Fruit fly (Drosophila melanogaster) whole organism, embryonic: ENCODE results near the gene loqs.
A peak's percentile ranks its signal among the peaks of the same experiment; 100 is the strongest.

ENCODE experiments used
- Atf6 ChIP-seq: fragments of 200-800 bp; sonication (Bioruptor generic); IDR thresholded peaks from 2 replicates; pipeline ENCODE4 v1.3.6; 2022; ENCODE audit warnings: missing biosample characterization, missing genetic modification characterization
- BEAF-32 ChIP-seq: fragments of 200-800 bp; sonication (Bioruptor generic); optimal IDR thresholded peaks from 3 replicates; lab custom pipeline; 2017; ENCODE audit warnings: missing biosample characterization, missing genetic modification characterization, mild to moderate bottlenecking, moderate library complexity, missing genetic modification reagents
- Bgb ChIP-seq: fragments of 200-800 bp; sonication (Bioruptor generic); IDR thresholded peaks from 2 replicates; pipeline ENCODE4 v1.3.6; 2022; ENCODE audit warnings: missing biosample characterization, missing genetic modification characterization; ENCODE audit not compliant: partially characterized antibody
- CG11504 ChIP-seq: fragments of 200-800 bp; sonication (Bioruptor generic); optimal IDR thresholded peaks from 3 replicates; lab custom pipeline; 2019; ENCODE audit warnings: missing biosample characterization, mild to moderate bottlenecking, missing genetic modification characterization, moderate library complexity
- CG12744 ChIP-seq: fragments of 200-800 bp; sonication (Bioruptor generic); optimal IDR thresholded peaks from 2 replicates; lab custom pipeline; 2016; ENCODE audit warnings: missing biosample characterization, missing genetic modification characterization
- CG12769 ChIP-seq: fragments of 200-800 bp; sonication (Bioruptor generic); optimal IDR thresholded peaks from 2 replicates; lab custom pipeline; 2019; ENCODE audit warnings: missing biosample characterization, mild to moderate bottlenecking, missing genetic modification characterization, moderate library complexity
- CG13894 ChIP-seq: fragments of 200-800 bp; sonication (Bioruptor generic); optimal IDR thresholded peaks from 3 replicates; lab custom pipeline; 2018; ENCODE audit warnings: missing biosample characterization, mild to moderate bottlenecking, missing genetic modification characterization, moderate library complexity
- CG15514 ChIP-seq: fragments of 200-800 bp; sonication (Bioruptor generic); optimal IDR thresholded peaks from 3 replicates; lab custom pipeline; 2017; ENCODE audit warnings: missing biosample characterization, missing genetic modification characterization, mild to moderate bottlenecking, moderate library complexity, missing genetic modification reagents
- CG15696 ChIP-seq: fragments of 200-800 bp; sonication (Bioruptor generic); optimal IDR thresholded peaks from 2 replicates; lab custom pipeline; 2019; ENCODE audit warnings: missing biosample characterization, mild to moderate bottlenecking, missing genetic modification characterization, moderate library complexity
- CG1602 ChIP-seq: fragments of 200-800 bp; sonication (Bioruptor generic); optimal IDR thresholded peaks from 3 replicates; lab custom pipeline; 2016; ENCODE audit warnings: missing biosample characterization, missing genetic modification characterization
- CG17361 ChIP-seq: fragments of 200-800 bp; sonication (Bioruptor generic); IDR thresholded peaks from 3 replicates; pipeline ENCODE4 v1.3.6; 2022; ENCODE audit warnings: missing biosample characterization, missing genetic modification characterization
- CG2712 ChIP-seq: fragments of 200-800 bp; optimal IDR thresholded peaks from 3 replicates; lab custom pipeline; 2019; ENCODE audit warnings: missing biosample characterization, mild to moderate bottlenecking, missing genetic modification characterization, moderate library complexity
- CG3065 ChIP-seq: fragments of 200-800 bp; sonication (Bioruptor generic); optimal IDR thresholded peaks from 2 replicates; lab custom pipeline; 2016; ENCODE audit warnings: missing biosample characterization, missing genetic modification characterization
- CG4360 ChIP-seq: fragments of 200-800 bp; sonication (Bioruptor generic); IDR thresholded peaks from 2 replicates; pipeline ENCODE4 v1.3.6; 2022; ENCODE audit warnings: missing biosample characterization, missing genetic modification characterization
- CG4730 ChIP-seq: fragments of 200-800 bp; sonication (Bioruptor generic); IDR thresholded peaks from 2 replicates; pipeline ENCODE4 v1.3.6; 2022; ENCODE audit warnings: missing biosample characterization, missing genetic modification characterization
- CG7987 ChIP-seq: fragments of 200-800 bp; sonication (Bioruptor generic); optimal IDR thresholded peaks from 2 replicates; lab custom pipeline; 2018; ENCODE audit warnings: missing biosample characterization, mild to moderate bottlenecking, missing genetic modification characterization, moderate library complexity
- CG9609 ChIP-seq: fragments of 200-800 bp; sonication (Bioruptor generic); optimal IDR thresholded peaks from 3 replicates; lab custom pipeline; 2016; ENCODE audit warnings: missing biosample characterization, missing genetic modification characterization
- Chrac-16 ChIP-seq: fragments of 200-800 bp; sonication (Bioruptor generic); optimal IDR thresholded peaks from 3 replicates; lab custom pipeline; 2016; ENCODE audit warnings: missing biosample characterization, missing genetic modification characterization
- Doc2 ChIP-seq: fragments of 200-800 bp; sonication (Bioruptor generic); IDR thresholded peaks from 2 replicates; pipeline ENCODE4 v1.3.6; 2022; ENCODE audit warnings: missing biosample characterization, missing genetic modification characterization
- Lim3 ChIP-seq: fragments of 200-800 bp; sonication (Bioruptor generic); IDR thresholded peaks from 2 replicates; pipeline ENCODE4 v1.3.6; 2022; ENCODE audit warnings: missing biosample characterization, missing genetic modification characterization
- Lpt ChIP-seq: fragments of >200 bp; optimal IDR thresholded peaks from 2 replicates; lab custom pipeline; 2018; ENCODE audit warnings: missing biosample characterization, missing genetic modification characterization
- MTF-1 ChIP-seq: fragments of 200-800 bp; sonication (Bioruptor generic); optimal IDR thresholded peaks from 2 replicates; lab custom pipeline; 2018; ENCODE audit warnings: missing biosample characterization, mild to moderate bottlenecking, missing genetic modification characterization, borderline replicate concordance
- Myb ChIP-seq: fragments of 200-800 bp; sonication (Bioruptor generic); optimal IDR thresholded peaks from 2 replicates; lab custom pipeline; 2016; ENCODE audit warnings: missing biosample characterization, missing genetic modification characterization
- NC2β ChIP-seq: fragments of 200-800 bp; sonication (Bioruptor generic); optimal IDR thresholded peaks from 2 replicates; lab custom pipeline; 2016; ENCODE audit warnings: missing biosample characterization, missing genetic modification characterization
- NFAT ChIP-seq: fragments of 200-800 bp; sonication (Bioruptor generic); IDR thresholded peaks from 2 replicates; pipeline ENCODE4 v1.3.6; 2022; ENCODE audit warnings: missing biosample characterization, missing genetic modification characterization
- Oaz ChIP-seq: fragments of 200-800 bp; sonication (Bioruptor generic); IDR thresholded peaks from 2 replicates; pipeline ENCODE4 v1.3.6; 2022; ENCODE audit warnings: missing biosample characterization, missing genetic modification characterization
- Oli ChIP-seq: fragments of 200-800 bp; sonication (Bioruptor generic); optimal IDR thresholded peaks from 2 replicates; lab custom pipeline; 2018; ENCODE audit warnings: missing biosample characterization, mild to moderate bottlenecking, missing genetic modification characterization, moderate library complexity
- Optix ChIP-seq: fragments of 200-800 bp; sonication (Bioruptor generic); IDR thresholded peaks from 3 replicates; pipeline ENCODE4 v1.3.6; 2022; ENCODE audit warnings: missing biosample characterization, missing genetic modification characterization
- TFAM ChIP-seq: fragments of 200-800 bp; sonication (Bioruptor generic); optimal IDR thresholded peaks from 2 replicates; lab custom pipeline; 2017; ENCODE audit warnings: missing biosample characterization, missing genetic modification characterization, inconsistent platforms
- ase ChIP-seq: fragments of 200-800 bp; sonication (Bioruptor generic); IDR thresholded peaks from 3 replicates; pipeline ENCODE4 v1.3.6; 2022; ENCODE audit warnings: missing biosample characterization, missing genetic modification characterization
- bowl ChIP-seq: fragments of 200-800 bp; sonication (Bioruptor generic); IDR thresholded peaks from 2 replicates; pipeline ENCODE4 v1.3.6; 2022; ENCODE audit warnings: missing biosample characterization, missing genetic modification characterization
- bsh ChIP-seq, 2 experiments: fragments of 200-800 bp; sonication (Bioruptor generic); optimal IDR thresholded peaks; 2 replicates each; lab custom pipeline; 2017 to 2018; ENCODE audit warnings: mild to moderate bottlenecking in 2 of 2, missing biosample characterization in 2 of 2, missing genetic modification characterization in 2 of 2, moderate library complexity in 1 of 2
- cad ChIP-seq: fragments of >200 bp; optimal IDR thresholded peaks from 2 replicates; lab custom pipeline; 2017; ENCODE audit warnings: missing biosample characterization, missing genetic modification characterization
- cg ChIP-seq: fragments of 200-800 bp; sonication (Bioruptor generic); optimal IDR thresholded peaks from 3 replicates; lab custom pipeline; 2019; ENCODE audit warnings: missing biosample characterization, mild to moderate bottlenecking, missing genetic modification characterization, moderate library complexity
- danr ChIP-seq: fragments of 200-800 bp; sonication (Bioruptor generic); IDR thresholded peaks from 2 replicates; pipeline ENCODE4 v1.3.6; 2022; ENCODE audit warnings: missing biosample characterization, missing genetic modification characterization
- dmrt99B ChIP-seq: fragments of 200-800 bp; sonication (Bioruptor generic); optimal IDR thresholded peaks from 2 replicates; lab custom pipeline; 2018; ENCODE audit warnings: missing biosample characterization, mild to moderate bottlenecking, missing genetic modification characterization, moderate library complexity
- fd102C ChIP-seq: fragments of 200-800 bp; sonication (Bioruptor generic); optimal IDR thresholded peaks from 2 replicates; lab custom pipeline; 2018; ENCODE audit warnings: missing biosample characterization, mild to moderate bottlenecking, missing genetic modification characterization, moderate library complexity
- fd96Cb ChIP-seq: fragments of 200-800 bp; sonication (Bioruptor generic); optimal IDR thresholded peaks from 2 replicates; lab custom pipeline; 2018; ENCODE audit warnings: missing biosample characterization, mild to moderate bottlenecking, missing genetic modification characterization, moderate library complexity
- gsb ChIP-seq: fragments of 200-800 bp; sonication (Bioruptor generic); IDR thresholded peaks from 2 replicates; pipeline ENCODE4 v1.3.6; 2022; ENCODE audit warnings: missing biosample characterization, missing genetic modification characterization
- gsb-n ChIP-seq: fragments of 200-800 bp; sonication (Bioruptor generic); optimal IDR thresholded peaks from 3 replicates; lab custom pipeline; 2018; ENCODE audit warnings: missing biosample characterization, mild to moderate bottlenecking, missing genetic modification characterization
- jumu ChIP-seq: fragments of 200-800 bp; sonication (Bioruptor generic); optimal IDR thresholded peaks from 3 replicates; lab custom pipeline; 2016; ENCODE audit warnings: missing biosample characterization, missing genetic modification characterization
- lov ChIP-seq, 2 experiments: fragments of 200-800 bp in 1 of 2; fragments of >200 bp in 1 of 2; sonication (Bioruptor generic) in 1 of 2; IDR thresholded peaks in 1 of 2; optimal IDR thresholded peaks in 1 of 2; 2 replicates in 1 of 2; 3 replicates in 1 of 2; pipeline versions ENCODE4 v1.3.6 to Lab custom; 2017 to 2022; ENCODE audit warnings: missing biosample characterization in 1 of 2, missing genetic modification characterization in 1 of 2
- pho ChIP-seq: fragments of 200-800 bp; sonication (Bioruptor generic); optimal IDR thresholded peaks from 2 replicates; lab custom pipeline; 2016; ENCODE audit warnings: missing biosample characterization, missing genetic modification characterization
- pita ChIP-seq: fragments of 200-800 bp; sonication (Bioruptor generic); optimal IDR thresholded peaks from 2 replicates; lab custom pipeline; 2017; ENCODE audit warnings: missing biosample characterization, mild to moderate bottlenecking, missing genetic modification characterization
- ro ChIP-seq: fragments of 200-800 bp; sonication (Bioruptor generic); IDR thresholded peaks from 2 replicates; pipeline ENCODE4 v1.3.6; 2022; ENCODE audit warnings: missing biosample characterization, missing genetic modification characterization
- salm ChIP-seq: fragments of 200-800 bp; sonication (Bioruptor generic); optimal IDR thresholded peaks from 2 replicates; lab custom pipeline; 2018; ENCODE audit warnings: missing biosample characterization, mild to moderate bottlenecking, missing genetic modification characterization
- sc ChIP-seq, 3 experiments: fragments of >200 bp in 2 of 3; fragments of 200-800 bp in 1 of 3; sonication (Bioruptor generic) in 1 of 3; optimal IDR thresholded peaks; 2 replicates in 2 of 3; 3 replicates in 1 of 3; lab custom pipeline; 2017; ENCODE audit warnings: mild to moderate bottlenecking in 1 of 3, missing biosample characterization in 1 of 3, missing genetic modification characterization in 1 of 3, missing genetic modification reagents in 1 of 3
- tx ChIP-seq: fragments of 200-800 bp; sonication (Bioruptor generic); optimal IDR thresholded peaks from 2 replicates; lab custom pipeline; 2016; ENCODE audit warnings: missing biosample characterization, missing genetic modification characterization
- vvl ChIP-seq: fragments of 200-800 bp; sonication (Bioruptor generic); IDR thresholded peaks from 2 replicates; pipeline ENCODE4 v1.3.6; 2022; ENCODE audit warnings: missing biosample characterization, missing genetic modification characterization
- wor ChIP-seq: fragments of 200-800 bp; sonication (Bioruptor generic); IDR thresholded peaks from 2 replicates; pipeline ENCODE4 v1.3.6; 2022; ENCODE audit warnings: missing biosample characterization, missing genetic modification characterization

loqs gene

dm6 chr2L:13368940-13369339, 13.5 kb upstream of the loqs start, which contains the start of gene CG31855 (continued):
- TF ChIP-seq fd102C, result peak; percentile 21
- no peak for TF ChIP-seq Doc2 (GFP tag; lab: Robert Waterston, UW)
- TF ChIP-seq wor (GFP tag; lab: Robert Waterston, UW), result no peak; the same call in 1 of the 2 replicates
- TF ChIP-seq Myb (GFP tag; lab: Kevin White, UChicago), result peak; percentile 65
- TF ChIP-seq jumu (GFP tag; lab: Kevin White, UChicago), result peak; percentile 62
- TF ChIP-seq CG15514 (GFP tag; lab: Kevin White, UChicago), result peak; percentile 82
- TF ChIP-seq Oli (tag; lab: Kevin White, UChicago), result peak; percentile 63
- TF ChIP-seq danr (GFP tag; lab: Robert Waterston, UW), result no peak
- peak; percentile 39; the same call in 1 of the 2 replicates for TF ChIP-seq ro (GFP tag; lab: Robert Waterston, UW)
- TF ChIP-seq Lpt (GFP tag; lab: Kevin White, UChicago), result no peak
- peak; percentile 80 for TF ChIP-seq CG2712 (tag; lab: Kevin White, UChicago)
- TF ChIP-seq Chrac-16 (GFP tag; lab: Kevin White, UChicago), result peak; percentile 85
- peak; percentile 86 for TF ChIP-seq ase (GFP tag; lab: Robert Waterston, UW)
- peak; percentile 74 for TF ChIP-seq pho (GFP tag; lab: Kevin White, UChicago)
- no peak for TF ChIP-seq TFAM (GFP tag; lab: Kevin White, UChicago)
- peak; percentile 36 for TF ChIP-seq salm
- TF ChIP-seq CG9609, result peak; percentile 69
- peak; percentile 76 for TF ChIP-seq dmrt99B (tag; lab: Kevin White, UChicago)
- peak; percentile 73 for TF ChIP-seq CG1602 (GFP tag; lab: Kevin White, UChicago)
- TF ChIP-seq tx (GFP tag; lab: Kevin White, UChicago), result peak; percentile 68
- TF ChIP-seq Oaz (GFP tag; lab: Robert Waterston, UW), result peak; percentile 57; the same call in 1 of the 2 replicates
- TF ChIP-seq cg (GFP tag; lab: Kevin White, UChicago), result no peak
- TF ChIP-seq NFAT (GFP tag; lab: Robert Waterston, UW), result peak; percentile 94
- TF ChIP-seq gsb-n (tag; lab: Kevin White, UChicago), result peak; percentile 72
- TF ChIP-seq Bgb, result peak; percentile 49; the same call in 1 of the 2 replicates
- TF ChIP-seq vvl, result peak; percentile 92
- TF ChIP-seq CG15696 (tag; lab: Kevin White, UChicago), result peak; percentile 64
- peak; percentile 69 for TF ChIP-seq MTF-1
- peak; percentile 92 for TF ChIP-seq CG13894 (tag; lab: Kevin White, UChicago)
- peak; percentile 63 for TF ChIP-seq CG12744 (GFP tag; lab: Kevin White, UChicago)
- peak; percentile 89 for TF ChIP-seq Atf6
- TF ChIP-seq CG7987, result peak; percentile 79
- no peak for TF ChIP-seq CG12769 (tag; lab: Kevin White, UChicago)
- no peak for TF ChIP-seq sc (optimal IDR thresholded peaks at IDR 0.05; lab: Kevin White, UChicago)
- peak; percentile 49 for TF ChIP-seq sc (GFP tag; optimal IDR thresholded peaks at IDR 0.05; lab: Kevin White, UChicago)
- TF ChIP-seq fd96Cb, result peak; percentile 61
- TF ChIP-seq gsb (GFP tag; lab: Robert Waterston, UW), result peak; percentile 52; the same call in 1 of the 2 replicates
- peak; percentile 73 for TF ChIP-seq NC2β (GFP tag; lab: Kevin White, UChicago)
- no peak for TF ChIP-seq lov (optimal IDR thresholded peaks at IDR 0.05; lab: Kevin White, UChicago)
- TF ChIP-seq lov (GFP tag; IDR thresholded peaks at IDR 0.05; lab: Robert Waterston, UW), result peak; percentile 62; the same call in 1 of the 3 replicates
- peak; percentile 80 for TF ChIP-seq CG11504
- TF ChIP-seq Lim3, result no peak
- TF ChIP-seq bowl (GFP tag; lab: Robert Waterston, UW), result no peak
- TF ChIP-seq pita (GFP tag; lab: Kevin White, UChicago), result no peak
- peak; percentile 73; the same call in 2 of the 3 replicates for TF ChIP-seq CG17361 (GFP tag; lab: Robert Waterston, UW)
- no peak for TF ChIP-seq cad (GFP tag; lab: Kevin White, UChicago)
- TF ChIP-seq CG4360 (GFP tag; lab: Robert Waterston, UW), result no peak
- peak; percentile 12 to 76 for TF ChIP-seq bsh (GFP tag; optimal IDR thresholded peaks at IDR 0.05; lab: Kevin White, UChicago)
- TF ChIP-seq Optix (GFP tag; lab: Robert Waterston, UW), result 0 out of 3 replicates have a peak, but pooled peaks have one; percentile 25
- peak; percentile 77 for TF ChIP-seq CG4730 (GFP tag; lab: Robert Waterston, UW)
- TF ChIP-seq BEAF-32 (GFP tag; lab: Kevin White, UChicago), result peak; percentile 18
- TF ChIP-seq CG3065 (GFP tag; lab: Kevin White, UChicago), result peak; percentile 49
